Worm (Caenorhabditis elegans) whole organism, L4 larva: ENCODE measurements around the gene ears-2.

Experiments
- F10B5.3 ChIP-seq: sonication (generic microtip); optimal IDR thresholded peaks from 2 replicates; lab custom pipeline; 2016; ENCODE audit warnings: mild to moderate bottlenecking, missing genetic modification characterization, missing compliant biosample characterization
- daf-16 ChIP-seq, 3 experiments: sonication (generic microtip); optimal IDR thresholded peaks; 2 replicates each; lab custom pipeline; 2016 to 2017; ENCODE audit warnings: missing genetic modification characterization in 3 of 3, missing genetic modification reagents in 3 of 3, mild to moderate bottlenecking in 2 of 3, missing compliant biosample characterization in 2 of 3, missing biosample characterization in 1 of 3, moderate library complexity in 1 of 3
- dmd-6 ChIP-seq: fragments of 200-800 bp; sonication (Bioruptor generic); IDR thresholded peaks from 2 replicates; pipeline ENCODE4 v1.3.6; 2022; ENCODE audit warnings: missing genetic modification reagents, missing genetic modification characterization, missing compliant biosample characterization
- dmd-9 ChIP-seq: fragments of 200-800 bp; sonication (Bioruptor generic); IDR thresholded peaks from 2 replicates; pipeline ENCODE4 v1.3.6; 2022; ENCODE audit warnings: missing genetic modification reagents, missing genetic modification characterization, missing compliant biosample characterization
- egl-27 ChIP-seq: sonication (generic microtip); optimal IDR thresholded peaks from 3 replicates; lab custom pipeline; 2017; ENCODE audit warnings: missing biosample characterization, missing genetic modification reagents, missing genetic modification characterization
- hlh-11 ChIP-seq: fragments of 200-800 bp; sonication (Bioruptor generic); optimal IDR thresholded peaks from 2 replicates; lab custom pipeline; 2018; ENCODE audit warnings: mild to moderate bottlenecking, missing genetic modification characterization, missing compliant biosample characterization
- lin-38 ChIP-seq: fragments of 200-800 bp; sonication (Bioruptor generic); IDR thresholded peaks from 2 replicates; pipeline ENCODE4 v1.3.6; 2022; ENCODE audit warnings: missing genetic modification reagents, missing genetic modification characterization, missing compliant biosample characterization
- nhr-11 ChIP-seq: fragments of 150-350 bp; optimal IDR thresholded peaks from 2 replicates; lab custom pipeline; 2014; ENCODE audit warnings: missing biosample characterization, missing genetic modification characterization
- pha-4 ChIP-seq, 2 experiments: fragments of 150-350 bp in 1 of 2; fragments of 200-800 bp in 1 of 2; sonication (Bioruptor generic) in 1 of 2; IDR thresholded peaks in 1 of 2; optimal IDR thresholded peaks in 1 of 2; 2 replicates each; pipeline versions ENCODE4 v1.3.6 to Lab custom; 2014 to 2022; ENCODE audit warnings: missing genetic modification characterization in 2 of 2, missing genetic modification reagents in 2 of 2, missing biosample characterization in 1 of 2, missing compliant biosample characterization in 1 of 2
- unc-39 ChIP-seq: sonication (generic microtip); optimal IDR thresholded peaks from 2 replicates; lab custom pipeline; 2017; ENCODE audit warnings: missing biosample characterization, missing genetic modification characterization
- unc-62 ChIP-seq, 3 experiments: fragments of 150-350 bp in 1 of 3; sonication (generic microtip); optimal IDR thresholded peaks in 2 of 3; peaks in 1 of 3; 1 replicate in 1 of 3; 2 replicates in 2 of 3; lab custom pipeline; 2014 to 2017; ENCODE audit warnings: missing biosample characterization in 3 of 3, missing genetic modification characterization in 3 of 3, missing genetic modification reagents in 3 of 3, missing genotype in 1 of 3

DNA sequence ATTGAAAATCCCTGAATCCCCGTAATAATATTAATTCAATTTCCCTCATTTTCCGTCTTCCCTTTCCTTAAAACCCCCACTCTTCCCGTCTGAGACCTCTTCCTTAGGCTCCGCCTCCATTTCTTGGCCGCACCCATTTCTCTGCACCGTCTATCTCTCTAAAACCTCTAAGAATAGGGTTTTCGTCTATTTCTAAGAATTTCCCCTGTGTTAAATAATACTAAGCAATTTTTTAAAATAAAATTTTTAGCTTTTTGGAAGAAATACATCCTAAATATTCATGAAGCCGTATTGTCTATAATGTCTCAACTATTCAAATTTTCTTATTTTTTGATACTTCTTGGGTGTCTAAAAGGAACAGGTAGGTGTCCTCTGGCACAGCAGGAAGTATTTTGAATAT is 50.8 kb downstream of the ears-2 start, which contains the start of gene cdh-8:
- TF ChIP-seq hlh-11 (tag; lab: Kevin White, UChicago), result no peak
- no peak for TF ChIP-seq daf-16 (GFP tag; optimal IDR thresholded peaks at IDR 0.05; lab: Kevin White, UChicago)
- no peak for TF ChIP-seq daf-16 (tag; optimal IDR thresholded peaks at IDR 0.05; lab: Kevin White, UChicago)
- TF ChIP-seq egl-27 (tag; lab: Kevin White, UChicago), result no peak
- no peak for TF ChIP-seq lin-38 (GFP tag; lab: Robert Waterston, UW)
- TF ChIP-seq nhr-11 (tag; lab: Kevin White, UChicago), result no peak
- TF ChIP-seq F10B5.3 (tag; lab: Kevin White, UChicago), result no peak
- TF ChIP-seq dmd-6 (GFP tag; lab: Robert Waterston, UW), result no peak
- TF ChIP-seq pha-4 (GFP tag; IDR thresholded peaks at IDR 0.05; lab: Robert Waterston, UW), result no peak
- no peak for TF ChIP-seq pha-4 (tag; optimal IDR thresholded peaks at IDR 0.05; lab: Kevin White, UChicago)
- TF ChIP-seq dmd-9 (GFP tag; lab: Robert Waterston, UW), result no peak
- TF ChIP-seq unc-39 (tag; lab: Kevin White, UChicago), result no peak
- TF ChIP-seq unc-62 (GFP tag; optimal IDR thresholded peaks at IDR 0.05 in 1 of 2; lab: Kevin White, UChicago), result no peak
- TF ChIP-seq unc-62 (tag; optimal IDR thresholded peaks at IDR 0.05; lab: Kevin White, UChicago), result no peak
